Worm (Caenorhabditis elegans) whole organism, early embryonic: ENCODE data around the gene umps-1.

ENCODE experiments used
- ama-1 ChIP-seq: fragments of 150-350 bp; optimal IDR thresholded peaks from 2 replicates; lab custom pipeline; 2014
- hmg-4 ChIP-seq: fragments of 200-800 bp; sonication (Bioruptor generic); optimal IDR thresholded peaks from 2 replicates; lab custom pipeline; 2018; ENCODE audit warnings: mild to moderate bottlenecking, missing genetic modification characterization, missing compliant biosample characterization
- hnd-1 ChIP-seq: sonication (generic microtip); optimal IDR thresholded peaks from 2 replicates; lab custom pipeline; 2016; ENCODE audit warnings: missing genetic modification characterization, missing compliant biosample characterization
- scrt-1 ChIP-seq: fragments of 200-800 bp; sonication (Bioruptor generic); IDR thresholded peaks from 2 replicates; pipeline ENCODE4 v1.3.6; 2022; ENCODE audit warnings: missing genetic modification characterization, missing compliant biosample characterization
- tbx-11 ChIP-seq: fragments of 200-800 bp; sonication (Bioruptor generic); IDR thresholded peaks from 2 replicates; pipeline ENCODE4 v1.3.6; 2022; ENCODE audit warnings: missing genetic modification characterization, missing compliant biosample characterization

DNA sequence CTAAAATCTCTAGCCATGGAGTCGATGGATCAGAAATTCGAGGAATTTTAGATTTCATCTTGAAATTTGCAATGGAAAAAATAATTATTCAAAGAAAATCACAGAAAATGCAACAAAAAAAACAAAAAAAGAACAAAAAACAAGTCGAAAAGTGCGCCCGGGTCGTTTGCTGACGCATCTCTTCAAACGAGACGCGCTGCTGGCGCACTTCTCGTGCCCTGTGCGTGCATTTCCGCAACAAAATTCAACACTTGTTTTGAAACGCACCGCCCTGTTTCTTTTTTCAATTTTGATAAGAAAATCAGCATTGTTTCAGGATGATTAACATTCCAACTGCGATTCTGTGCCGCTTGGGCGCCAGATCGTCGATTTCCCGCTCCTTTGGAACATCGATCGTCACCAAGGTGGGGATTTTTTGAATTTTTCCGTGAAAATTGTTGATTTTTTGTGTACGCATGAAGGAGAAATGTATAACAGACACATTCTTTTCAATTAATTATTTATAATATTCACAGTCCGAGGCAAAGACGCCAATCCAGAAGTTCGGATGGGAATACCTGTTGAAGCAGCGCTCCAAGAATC is 23.4 kb downstream of the umps-1 start, which contains the start of the genes jmjd-4 and mev-1:
- no peak for TF ChIP-seq hmg-4
- TF ChIP-seq ama-1: no peak
- 0 out of 2 replicates have a peak, but pooled peaks have one; percentile 40 for TF ChIP-seq tbx-11 (GFP tag; lab: Robert Waterston, UW)
- TF ChIP-seq scrt-1 (GFP tag; lab: Robert Waterston, UW): no peak
- no peak for TF ChIP-seq hnd-1 (tag; lab: Kevin White, UChicago)
